Fruit fly (Drosophila melanogaster) whole organism, pupa: Measurements from ENCODE around the gene cdm.

ENCODE experiments used
- CG10348 ChIP-seq: fragments of 200-800 bp; sonication (Bioruptor generic); IDR thresholded peaks from 2 replicates; pipeline ENCODE4 v1.3.6; 2022; ENCODE audit warnings: missing biosample characterization, missing genetic modification characterization
- CG12605 ChIP-seq: fragments of 200-800 bp; sonication (Bioruptor generic); IDR thresholded peaks from 2 replicates; pipeline ENCODE4 v1.3.6; 2022; ENCODE audit warnings: missing biosample characterization, missing genetic modification characterization
- CG13204 ChIP-seq: fragments of 200-800 bp; sonication (Bioruptor generic); optimal IDR thresholded peaks from 2 replicates; lab custom pipeline; 2018; ENCODE audit warnings: missing biosample characterization, mild to moderate bottlenecking, missing genetic modification characterization, moderate library complexity
- CG14655 ChIP-seq: fragments of 200-800 bp; sonication (Bioruptor generic); optimal IDR thresholded peaks from 3 replicates; lab custom pipeline; 2017; ENCODE audit warnings: mild to moderate bottlenecking, missing biosample characterization, missing genetic modification reagents, missing genetic modification characterization
- CG15710 ChIP-seq: fragments of 200-800 bp; sonication (Bioruptor generic); optimal IDR thresholded peaks from 2 replicates; lab custom pipeline; 2018; ENCODE audit warnings: missing biosample characterization, mild to moderate bottlenecking, missing genetic modification characterization, moderate library complexity
- CG17806 ChIP-seq: fragments of 200-800 bp; sonication (Bioruptor generic); optimal IDR thresholded peaks from 2 replicates; lab custom pipeline; 2018; ENCODE audit warnings: missing biosample characterization, mild to moderate bottlenecking, missing genetic modification characterization, moderate library complexity
- CG32121 ChIP-seq: fragments of 200-800 bp; sonication (Bioruptor generic); IDR thresholded peaks from 2 replicates; pipeline ENCODE4 v1.3.6; 2022; ENCODE audit warnings: missing biosample characterization, missing genetic modification characterization
- CG34367 ChIP-seq: fragments of 200-800 bp; sonication (Bioruptor generic); optimal IDR thresholded peaks from 2 replicates; lab custom pipeline; 2018; ENCODE audit warnings: missing biosample characterization, mild to moderate bottlenecking, missing genetic modification characterization
- CG4496 ChIP-seq: fragments of 200-800 bp; sonication (Bioruptor generic); IDR thresholded peaks from 3 replicates; pipeline ENCODE4 v1.3.6; 2022; ENCODE audit warnings: missing biosample characterization, missing genetic modification characterization
- CG8159 ChIP-seq: fragments of 200-800 bp; sonication (Bioruptor generic); optimal IDR thresholded peaks from 3 replicates; lab custom pipeline; 2018; ENCODE audit warnings: missing biosample characterization, mild to moderate bottlenecking, missing genetic modification characterization, moderate library complexity
- CG8301 ChIP-seq: fragments of 200-800 bp; sonication (Bioruptor generic); optimal IDR thresholded peaks from 2 replicates; lab custom pipeline; 2018; ENCODE audit warnings: missing biosample characterization, mild to moderate bottlenecking, missing genetic modification characterization
- CG9948 ChIP-seq: fragments of 200-800 bp; sonication (Bioruptor generic); optimal IDR thresholded peaks from 2 replicates; lab custom pipeline; 2018; ENCODE audit warnings: missing biosample characterization, mild to moderate bottlenecking, missing genetic modification characterization, moderate library complexity
- D1 ChIP-seq: fragments of 200-800 bp; sonication (Bioruptor generic); optimal IDR thresholded peaks from 2 replicates; lab custom pipeline; 2018; ENCODE audit warnings: missing biosample characterization, mild to moderate bottlenecking, missing genetic modification characterization, moderate library complexity
- EcR ChIP-seq: fragments of 200-800 bp; sonication (Bioruptor generic); optimal IDR thresholded peaks from 3 replicates; lab custom pipeline; 2019; ENCODE audit warnings: missing biosample characterization, missing genetic modification characterization, mild to moderate bottlenecking, moderate library complexity, missing genetic modification reagents
- Ets98B ChIP-seq: fragments of 200-800 bp; sonication (Bioruptor generic); IDR thresholded peaks from 2 replicates; pipeline ENCODE4 v1.3.6; 2022; ENCODE audit warnings: missing biosample characterization, missing genetic modification characterization
- Pif1A ChIP-seq: fragments of 200-800 bp; sonication (Bioruptor generic); optimal IDR thresholded peaks from 3 replicates; lab custom pipeline; 2016; ENCODE audit warnings: missing biosample characterization, missing genetic modification characterization
- Pif1B ChIP-seq: fragments of 200-800 bp; sonication (Bioruptor generic); optimal IDR thresholded peaks from 3 replicates; lab custom pipeline; 2016; ENCODE audit warnings: missing biosample characterization, missing genetic modification characterization
- Snoo ChIP-seq: fragments of 200-800 bp; sonication (Bioruptor generic); optimal IDR thresholded peaks from 3 replicates; lab custom pipeline; 2017; ENCODE audit warnings: missing biosample characterization, mild to moderate bottlenecking, missing genetic modification characterization, inconsistent platforms
- fd96Ca ChIP-seq: fragments of 200-800 bp; sonication (Bioruptor generic); IDR thresholded peaks from 3 replicates; pipeline ENCODE4 v1.3.6; 2022; ENCODE audit warnings: missing biosample characterization, missing genetic modification characterization
- gl ChIP-seq: fragments of 200-800 bp; sonication (Bioruptor generic); optimal IDR thresholded peaks from 2 replicates; lab custom pipeline; 2018; ENCODE audit warnings: missing biosample characterization, mild to moderate bottlenecking, missing genetic modification characterization
- rn ChIP-seq: fragments of 200-800 bp; sonication (Bioruptor generic); IDR thresholded peaks from 2 replicates; pipeline ENCODE4 v1.3.6; 2022; ENCODE audit warnings: missing biosample characterization, missing genetic modification characterization

The cdm gene

dm6 chr3R:18160165-18160814 lies 23.0 kb downstream of the cdm start:
- TF ChIP-seq CG8301 (tag; lab: Kevin White, UChicago): no peak

dm6 chr3R:18158401-18158800 lies 24.9 kb downstream of the cdm start, which contains the start of gene CG14315:
TSS of gene CG14315 (plus strand) at chr3R:18158701.
- no peak for TF ChIP-seq CG4496 (GFP tag; lab: Robert Waterston, UW)
- TF ChIP-seq CG34367 (tag; lab: Kevin White, UChicago): no peak
- no peak for TF ChIP-seq CG13204 (GFP tag; lab: Kevin White, UChicago)
- no peak for TF ChIP-seq CG10348 (GFP tag; lab: Robert Waterston, UW)
- no peak for TF ChIP-seq gl (tag; lab: Kevin White, UChicago)
- no peak for TF ChIP-seq Snoo
- TF ChIP-seq CG32121: no peak
- TF ChIP-seq D1 (tag; lab: Kevin White, UChicago): no peak
- no peak for TF ChIP-seq rn (GFP tag; lab: Robert Waterston, UW)
- TF ChIP-seq CG17806 (tag; lab: Kevin White, UChicago): no peak
- TF ChIP-seq CG12605 (GFP tag; lab: Robert Waterston, UW): no peak
- no peak for TF ChIP-seq CG8159

- TF ChIP-seq CG9948: peak; percentile 23
- TF ChIP-seq rn (GFP tag; lab: Robert Waterston, UW): no peak
- no peak for TF ChIP-seq CG34367 (tag; lab: Kevin White, UChicago)
- peak; percentile 52 for TF ChIP-seq Snoo
- peak; percentile 40 for TF ChIP-seq EcR (GFP tag; lab: Kevin White, UChicago)
- TF ChIP-seq CG14655 (GFP tag; lab: Kevin White, UChicago): no peak
- no peak for TF ChIP-seq CG17806 (tag; lab: Kevin White, UChicago)
- TF ChIP-seq CG8301 (tag; lab: Kevin White, UChicago): peak; percentile 12
- TF ChIP-seq CG13204 (GFP tag; lab: Kevin White, UChicago): no peak
- TF ChIP-seq CG12605 (GFP tag; lab: Robert Waterston, UW): no peak
- TF ChIP-seq CG4496 (GFP tag; lab: Robert Waterston, UW): no peak
- no peak for TF ChIP-seq Ets98B (GFP tag; lab: Robert Waterston, UW)
- no peak for TF ChIP-seq gl (tag; lab: Kevin White, UChicago)
- TF ChIP-seq CG10348 (GFP tag; lab: Robert Waterston, UW): no peak
- no peak for TF ChIP-seq fd96Ca (GFP tag; lab: Robert Waterston, UW)
- TF ChIP-seq CG15710 (tag; lab: Kevin White, UChicago): peak; percentile 22
- peak; percentile 25 for TF ChIP-seq Pif1A (GFP tag; lab: Kevin White, UChicago)
- TF ChIP-seq Pif1B (GFP tag; lab: Kevin White, UChicago): peak; percentile 38
- TF ChIP-seq CG8159: peak; percentile 47
- no peak for TF ChIP-seq D1 (tag; lab: Kevin White, UChicago)
- no peak for TF ChIP-seq CG32121
These were observed 25.8 kb downstream of the cdm start for dm6 chr3R:18157459-18157858.

DNA sequence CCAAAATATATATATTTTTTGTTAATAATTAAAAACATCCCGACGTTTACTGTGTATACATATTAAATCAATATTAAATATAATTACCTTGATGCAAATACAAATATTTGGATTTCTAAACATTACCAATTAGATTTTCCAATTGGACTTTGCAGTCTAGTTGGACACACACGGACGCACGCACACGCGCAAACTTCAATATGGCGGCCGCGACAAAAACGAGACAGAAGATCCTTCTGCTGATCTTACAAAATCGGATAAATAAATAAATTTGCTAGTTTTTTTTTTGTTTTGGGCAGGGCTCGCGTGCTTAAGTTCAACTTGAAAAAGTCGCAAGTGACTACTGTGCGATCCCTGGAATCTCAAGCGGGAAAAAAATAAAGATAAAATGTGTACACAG lies 26.7 kb downstream of the cdm start:
- no peak for TF ChIP-seq CG12605 (GFP tag; lab: Robert Waterston, UW)
- no peak for TF ChIP-seq Ets98B (GFP tag; lab: Robert Waterston, UW)
- TF ChIP-seq Pif1A (GFP tag; lab: Kevin White, UChicago): no peak
- no peak for TF ChIP-seq Snoo
- no peak for TF ChIP-seq CG4496 (GFP tag; lab: Robert Waterston, UW)
- TF ChIP-seq CG15710 (tag; lab: Kevin White, UChicago): no peak
- no peak for TF ChIP-seq CG8301 (tag; lab: Kevin White, UChicago)
- no peak for TF ChIP-seq rn (GFP tag; lab: Robert Waterston, UW)
- TF ChIP-seq EcR (GFP tag; lab: Kevin White, UChicago): no peak
- no peak for TF ChIP-seq CG34367 (tag; lab: Kevin White, UChicago)
- TF ChIP-seq CG17806 (tag; lab: Kevin White, UChicago): no peak
- TF ChIP-seq CG13204 (GFP tag; lab: Kevin White, UChicago): no peak
- no peak for TF ChIP-seq CG14655 (GFP tag; lab: Kevin White, UChicago)
- no peak for TF ChIP-seq gl (tag; lab: Kevin White, UChicago)
- no peak for TF ChIP-seq Pif1B (GFP tag; lab: Kevin White, UChicago)
- TF ChIP-seq fd96Ca (GFP tag; lab: Robert Waterston, UW): no peak
- TF ChIP-seq CG10348 (GFP tag; lab: Robert Waterston, UW): no peak
- no peak for TF ChIP-seq CG8159
- TF ChIP-seq CG32121: no peak
- TF ChIP-seq D1 (tag; lab: Kevin White, UChicago): no peak

DNA sequence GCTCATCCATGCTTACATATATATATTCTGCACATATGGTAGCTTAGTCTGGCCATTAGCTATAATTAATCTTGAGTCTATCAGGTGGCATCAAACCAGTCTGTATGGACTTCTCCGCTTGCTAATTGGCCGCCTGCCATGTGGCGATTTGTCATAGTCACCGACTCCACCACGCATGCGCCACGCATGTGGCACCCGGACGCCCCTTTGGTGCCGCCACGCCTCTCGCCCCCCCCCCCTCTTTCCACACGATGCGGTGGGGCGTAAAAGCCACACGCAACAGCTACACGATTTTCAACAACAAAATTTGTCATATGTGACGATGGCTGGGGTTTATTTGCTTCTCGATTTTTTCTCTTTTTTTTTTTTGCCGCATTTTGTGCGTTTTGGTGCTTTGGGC lies 29.6 kb downstream of the cdm start:
- TF ChIP-seq CG4496 (GFP tag; lab: Robert Waterston, UW): 0 out of 3 replicates have a peak, but pooled peaks have one; percentile 33
- no peak for TF ChIP-seq CG8159

DNA sequence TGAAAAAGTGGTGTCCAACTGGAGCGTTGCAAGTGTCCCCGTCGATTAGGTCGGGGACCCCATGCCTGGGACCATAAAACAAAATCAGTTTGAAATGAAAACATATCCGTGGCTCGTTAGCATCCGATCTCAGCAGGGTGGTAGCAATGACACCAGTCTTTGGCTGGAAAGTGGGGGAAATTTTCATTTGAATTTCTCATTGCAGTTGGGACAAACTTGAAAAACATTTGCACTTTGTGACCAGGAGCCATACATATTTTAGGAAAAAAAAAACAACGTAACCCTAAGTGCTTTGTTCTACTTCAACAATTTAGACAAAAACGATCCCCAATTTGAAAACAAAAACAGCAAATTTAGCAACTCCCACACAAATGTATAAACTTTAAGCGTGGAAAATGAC lies 31.5 kb downstream of the cdm start, which contains the start of gene CG14316:
CG14316 (plus strand) TSS at position 301 of the 400 bp plus-strand sequence.
- no peak for TF ChIP-seq CG8301 (tag; lab: Kevin White, UChicago)
- TF ChIP-seq CG34367 (tag; lab: Kevin White, UChicago): no peak
- no peak for TF ChIP-seq gl (tag; lab: Kevin White, UChicago)
- TF ChIP-seq CG14655 (GFP tag; lab: Kevin White, UChicago): no peak
- TF ChIP-seq CG32121: no peak
- no peak for TF ChIP-seq CG12605 (GFP tag; lab: Robert Waterston, UW)
- no peak for TF ChIP-seq Pif1B (GFP tag; lab: Kevin White, UChicago)
- TF ChIP-seq CG4496 (GFP tag; lab: Robert Waterston, UW): no peak
- TF ChIP-seq fd96Ca (GFP tag; lab: Robert Waterston, UW): no peak
- no peak for TF ChIP-seq CG8159
- no peak for TF ChIP-seq Pif1A (GFP tag; lab: Kevin White, UChicago)
- no peak for TF ChIP-seq CG15710 (tag; lab: Kevin White, UChicago)
- TF ChIP-seq, all 21 proteins: peak for 0
